Worm (Caenorhabditis elegans): ENCODE measurements around the gene paf-2.

DNA sequence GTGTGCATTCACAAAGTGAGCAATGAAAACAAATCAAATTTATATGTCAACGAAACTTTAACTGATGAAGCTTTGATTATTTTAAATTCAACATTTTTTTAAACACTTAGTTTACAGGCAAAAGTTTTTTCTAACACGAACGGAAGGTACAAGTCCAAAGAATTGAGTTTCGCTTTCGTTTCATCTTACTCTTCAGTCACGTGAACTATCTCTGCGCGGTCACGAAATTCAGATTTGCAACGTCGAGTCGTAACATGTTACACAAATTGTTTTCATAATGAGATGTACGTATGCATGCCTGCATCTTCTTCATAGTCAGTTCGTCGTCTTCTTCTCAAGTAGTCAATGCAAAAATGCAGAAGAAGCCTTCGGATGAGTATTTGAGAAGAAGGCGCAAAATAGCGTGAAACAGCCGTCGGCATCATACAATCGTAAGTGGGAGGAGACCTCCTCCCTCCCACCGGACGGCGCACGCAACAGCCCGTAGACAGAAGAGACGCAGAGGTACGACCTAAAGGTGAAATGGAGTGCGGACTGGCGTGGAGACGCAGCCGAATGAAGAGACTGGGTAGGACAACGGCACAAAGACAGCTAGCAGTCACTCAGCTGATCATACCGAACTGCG is 32.1 kb downstream of the paf-2 start, which contains the start of gene coel-1:
- TF ChIP-seq W03F9.2 (tag; optimal IDR thresholded peaks at IDR 0.05): no peak
- TF ChIP-seq him-1 (tag; optimal IDR thresholded peaks at IDR 0.05): no peak
- no peak for TF ChIP-seq dao-5 (tag; optimal IDR thresholded peaks at IDR 0.05)
